Fruit fly (Drosophila melanogaster): ENCODE data around the gene CG9706.

CG9706 gene

DNA sequence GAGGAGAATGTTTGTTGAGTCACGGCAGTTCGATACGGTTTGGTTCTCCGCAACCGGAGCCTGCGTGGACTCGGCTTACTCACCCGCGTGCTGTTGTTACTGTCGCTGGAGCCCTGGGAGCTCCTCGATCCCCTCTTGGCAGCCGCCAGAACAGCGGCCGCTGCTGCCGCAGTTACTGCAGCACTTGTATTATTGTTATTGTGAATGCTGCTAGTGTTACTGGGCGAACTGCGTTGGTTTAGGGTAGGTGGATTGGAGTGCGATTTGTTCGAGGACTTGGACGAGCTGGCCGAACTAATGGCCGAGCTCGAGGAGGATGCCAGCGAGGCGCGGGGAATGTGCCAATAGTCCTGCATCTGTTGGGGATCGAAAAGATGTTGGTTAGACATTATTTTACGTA is 27.7 kb downstream of the CG9706 start:
- TF ChIP-seq CG1620 (GFP tag; optimal IDR thresholded peaks at IDR 0.05) (no peak), cic (GFP tag; optimal IDR thresholded peaks at IDR 0.05) (no peak), bab1 (GFP tag; optimal IDR thresholded peaks at IDR 0.05) (no peak), CG14711 (tag; optimal IDR thresholded peaks at IDR 0.05) (no peak), Clk (GFP tag; optimal IDR thresholded peaks at IDR 0.05) (no peak), kay (GFP tag; ENCODE audit: borderline replicate concordance) (no peak), CG33017 (tag; optimal IDR thresholded peaks at IDR 0.05) (no peak), tj (GFP tag; optimal IDR thresholded peaks at IDR 0.05) (no peak), pad (GFP tag; optimal IDR thresholded peaks at IDR 0.05) (no peak), CG7101 (tag; optimal IDR thresholded peaks at IDR 0.05) (no peak), Hr96 (GFP tag; optimal IDR thresholded peaks at IDR 0.05) (no peak), cnc (optimal IDR thresholded peaks at IDR 0.05) (no peak), toe (GFP tag; optimal IDR thresholded peaks at IDR 0.05) (no peak), CG7045 (GFP tag; optimal IDR thresholded peaks at IDR 0.05) (no peak), Crg-1 (GFP tag; optimal IDR thresholded peaks at IDR 0.05) (no peak)

DNA sequence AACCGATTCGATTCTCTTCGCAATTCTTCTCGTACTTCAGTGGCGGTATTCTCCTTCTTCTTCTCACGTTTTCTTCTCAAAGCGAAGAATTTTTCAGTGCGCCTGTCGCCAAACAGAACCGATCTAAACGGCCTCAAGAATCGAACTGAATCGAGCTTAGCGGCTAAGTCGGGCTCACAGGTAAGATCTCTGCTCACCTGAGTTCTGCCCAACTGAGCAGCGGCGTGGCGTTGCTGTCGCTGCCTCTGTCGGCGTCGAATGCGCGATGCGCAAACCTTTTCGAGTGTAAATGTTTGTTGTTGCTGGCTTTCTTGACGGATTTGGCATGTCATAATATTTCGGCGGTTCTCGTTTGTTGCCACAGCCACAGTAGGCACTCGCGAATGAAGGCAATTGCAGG is 29.1 kb downstream of the CG9706 start:
- TF ChIP-seq CG5204 (GFP tag; optimal IDR thresholded peaks at IDR 0.05) = no peak
- TF ChIP-seq Hr96 (GFP tag; optimal IDR thresholded peaks at IDR 0.05) = no peak
- no peak for TF ChIP-seq cnc (optimal IDR thresholded peaks at IDR 0.05)
- no peak for TF ChIP-seq ovo (GFP tag; optimal IDR thresholded peaks at IDR 0.05)
- no peak for TF ChIP-seq toe (GFP tag; optimal IDR thresholded peaks at IDR 0.05)
- no peak for TF ChIP-seq CG1620 (GFP tag; optimal IDR thresholded peaks at IDR 0.05)
- TF ChIP-seq CG33017 (tag; optimal IDR thresholded peaks at IDR 0.05) = no peak
- TF ChIP-seq CG14711 (tag; optimal IDR thresholded peaks at IDR 0.05) = no peak
- TF ChIP-seq CG11617 (GFP tag; optimal IDR thresholded peaks at IDR 0.05) = no peak
- no peak for TF ChIP-seq CG7045 (GFP tag; optimal IDR thresholded peaks at IDR 0.05)
- no peak for TF ChIP-seq Mnt (GFP tag; optimal IDR thresholded peaks at IDR 0.05)
- no peak for TF ChIP-seq CG12768 (GFP tag; optimal IDR thresholded peaks at IDR 0.05)
- no peak for TF ChIP-seq kay (GFP tag; ENCODE audit: borderline replicate concordance)
- no peak for TF ChIP-seq CG7101 (tag; optimal IDR thresholded peaks at IDR 0.05)
- TF ChIP-seq cic (GFP tag; optimal IDR thresholded peaks at IDR 0.05) = no peak
- no peak for TF ChIP-seq Crg-1 (GFP tag; optimal IDR thresholded peaks at IDR 0.05)
- no peak for TF ChIP-seq tj (GFP tag; optimal IDR thresholded peaks at IDR 0.05)
- no peak for TF ChIP-seq bab1 (GFP tag; optimal IDR thresholded peaks at IDR 0.05)
- TF ChIP-seq Clk (GFP tag; optimal IDR thresholded peaks at IDR 0.05) = no peak
- TF ChIP-seq pad (GFP tag; optimal IDR thresholded peaks at IDR 0.05) = no peak

DNA sequence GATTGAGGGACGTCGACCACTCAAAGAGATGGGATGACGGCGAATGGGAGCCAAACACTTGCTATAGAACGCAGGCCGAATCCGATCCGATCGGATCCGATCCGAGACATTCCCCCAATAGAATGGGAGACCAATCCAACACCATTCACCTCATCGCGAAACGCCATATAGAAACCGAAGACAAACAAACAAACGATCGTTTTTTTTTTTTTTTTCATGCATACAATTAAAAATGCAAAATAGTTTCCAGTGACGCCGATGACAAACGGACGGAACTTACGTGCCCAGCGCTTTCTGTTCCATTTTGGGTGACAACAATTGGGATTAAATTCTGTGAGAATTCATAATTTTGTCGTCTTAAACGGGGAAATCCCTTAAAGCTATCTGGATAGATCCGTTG is 31.2 kb downstream of the CG9706 start:
- TF ChIP-seq CG14711 (tag; optimal IDR thresholded peaks at IDR 0.05) (no peak), Clk (GFP tag; optimal IDR thresholded peaks at IDR 0.05) (no peak), CG11617 (GFP tag; optimal IDR thresholded peaks at IDR 0.05) (no peak), Crg-1 (GFP tag; optimal IDR thresholded peaks at IDR 0.05) (no peak), CG12768 (GFP tag; optimal IDR thresholded peaks at IDR 0.05) (no peak), CG1620 (GFP tag; optimal IDR thresholded peaks at IDR 0.05) (no peak), CG7045 (GFP tag; optimal IDR thresholded peaks at IDR 0.05) (no peak), cnc (optimal IDR thresholded peaks at IDR 0.05) (no peak), tj (GFP tag; optimal IDR thresholded peaks at IDR 0.05) (no peak), cic (GFP tag; optimal IDR thresholded peaks at IDR 0.05) (no peak), CG33017 (tag; optimal IDR thresholded peaks at IDR 0.05) (no peak)

DNA sequence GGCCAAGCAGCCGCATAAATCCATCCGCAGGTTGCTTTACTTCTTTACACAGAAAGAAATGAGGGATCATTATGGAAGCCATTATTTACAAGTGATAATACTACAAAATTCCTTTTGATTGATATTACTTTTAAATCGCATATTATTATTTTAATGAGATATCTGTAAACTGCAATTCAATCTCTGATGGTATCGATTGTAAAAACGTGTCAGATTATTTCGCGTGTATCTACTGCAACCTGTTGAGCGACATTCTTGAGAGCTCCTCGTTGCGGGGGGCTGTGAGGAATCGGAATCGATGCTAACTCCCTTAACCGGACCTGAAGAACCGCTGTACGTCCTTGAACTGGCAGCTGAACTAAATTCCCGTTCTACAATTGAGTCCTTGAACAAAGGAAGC is 35.3 kb downstream of the CG9706 start:
- TF ChIP-seq Clk (GFP tag; optimal IDR thresholded peaks at IDR 0.05) = no peak
- TF ChIP-seq CG33017 (tag; optimal IDR thresholded peaks at IDR 0.05) = no peak
- TF ChIP-seq cnc (optimal IDR thresholded peaks at IDR 0.05) = no peak
- no peak for TF ChIP-seq Crg-1 (GFP tag; optimal IDR thresholded peaks at IDR 0.05)
- TF ChIP-seq toe (GFP tag; optimal IDR thresholded peaks at IDR 0.05) = no peak
- TF ChIP-seq CG7101 (tag; optimal IDR thresholded peaks at IDR 0.05) = no peak
- TF ChIP-seq pad (GFP tag; optimal IDR thresholded peaks at IDR 0.05) = no peak
- no peak for TF ChIP-seq ovo (GFP tag; optimal IDR thresholded peaks at IDR 0.05)
- TF ChIP-seq tj (GFP tag; optimal IDR thresholded peaks at IDR 0.05) = no peak
- no peak for TF ChIP-seq Hr96 (GFP tag; optimal IDR thresholded peaks at IDR 0.05)
- TF ChIP-seq CG12768 (GFP tag; optimal IDR thresholded peaks at IDR 0.05) = no peak
- TF ChIP-seq CG7045 (GFP tag; optimal IDR thresholded peaks at IDR 0.05) = no peak
- no peak for TF ChIP-seq CG5204 (GFP tag; optimal IDR thresholded peaks at IDR 0.05)
- TF ChIP-seq Mnt (GFP tag; optimal IDR thresholded peaks at IDR 0.05) = no peak
- no peak for TF ChIP-seq CG14711 (tag; optimal IDR thresholded peaks at IDR 0.05)
- TF ChIP-seq kay (GFP tag; ENCODE audit: borderline replicate concordance) = no peak
- no peak for TF ChIP-seq CG1620 (GFP tag; optimal IDR thresholded peaks at IDR 0.05)
- no peak for TF ChIP-seq cic (GFP tag; optimal IDR thresholded peaks at IDR 0.05)

DNA sequence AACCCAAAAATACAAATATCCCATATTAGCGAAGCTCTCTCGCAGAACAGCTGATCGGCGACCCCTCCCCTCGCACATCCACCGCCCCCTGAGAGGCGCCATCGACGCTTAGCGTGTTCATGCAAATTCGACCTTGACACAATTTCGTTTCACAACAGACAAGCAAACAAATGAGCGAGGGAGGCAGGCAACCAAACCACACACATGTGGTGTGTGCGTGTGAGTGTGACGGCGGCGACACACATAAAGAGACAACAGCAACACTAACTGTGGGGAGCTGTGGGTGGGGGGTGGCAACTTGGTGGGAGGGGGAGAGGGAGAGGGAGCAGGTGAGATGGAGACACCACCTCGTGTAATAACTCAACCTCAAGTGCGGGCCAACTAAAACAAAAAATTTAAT is 41.9 kb downstream of the CG9706 start:
- no peak for TF ChIP-seq CG5204 (GFP tag; optimal IDR thresholded peaks at IDR 0.05)
- TF ChIP-seq Hr96 (GFP tag; optimal IDR thresholded peaks at IDR 0.05) = no peak
- TF ChIP-seq Mnt (GFP tag; optimal IDR thresholded peaks at IDR 0.05) = no peak
- TF ChIP-seq CG7101 (tag; optimal IDR thresholded peaks at IDR 0.05) = no peak
- no peak for TF ChIP-seq Clk (GFP tag; optimal IDR thresholded peaks at IDR 0.05)
- no peak for TF ChIP-seq CG1620 (GFP tag; optimal IDR thresholded peaks at IDR 0.05)
- TF ChIP-seq kay (GFP tag; ENCODE audit: borderline replicate concordance) = no peak
- TF ChIP-seq CG33017 (tag; optimal IDR thresholded peaks at IDR 0.05) = no peak
- TF ChIP-seq CG12768 (GFP tag; optimal IDR thresholded peaks at IDR 0.05) = no peak
- no peak for TF ChIP-seq cnc (optimal IDR thresholded peaks at IDR 0.05)

DNA sequence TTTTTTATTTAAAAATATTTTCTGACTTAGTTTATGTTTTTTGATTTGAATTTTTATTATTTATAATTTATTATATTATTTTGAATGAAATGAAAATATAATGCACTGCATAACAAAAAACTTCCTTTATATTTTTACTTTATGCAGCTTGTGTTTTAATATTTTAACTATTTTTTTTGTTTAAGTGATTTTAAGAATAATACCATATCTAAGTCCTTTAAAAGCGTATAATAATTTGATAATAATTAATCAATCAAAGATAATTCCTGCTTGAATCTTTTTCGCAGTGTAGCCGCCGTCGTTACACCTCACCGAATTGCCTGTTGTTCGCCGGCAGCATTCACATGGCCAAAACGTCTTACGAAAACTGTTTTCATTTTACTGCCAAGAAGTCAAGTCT is 42.4 kb downstream of the CG9706 start:
- TF ChIP-seq CG11617 (GFP tag; optimal IDR thresholded peaks at IDR 0.05) (no peak), CG7101 (tag; optimal IDR thresholded peaks at IDR 0.05) (no peak)

DNA sequence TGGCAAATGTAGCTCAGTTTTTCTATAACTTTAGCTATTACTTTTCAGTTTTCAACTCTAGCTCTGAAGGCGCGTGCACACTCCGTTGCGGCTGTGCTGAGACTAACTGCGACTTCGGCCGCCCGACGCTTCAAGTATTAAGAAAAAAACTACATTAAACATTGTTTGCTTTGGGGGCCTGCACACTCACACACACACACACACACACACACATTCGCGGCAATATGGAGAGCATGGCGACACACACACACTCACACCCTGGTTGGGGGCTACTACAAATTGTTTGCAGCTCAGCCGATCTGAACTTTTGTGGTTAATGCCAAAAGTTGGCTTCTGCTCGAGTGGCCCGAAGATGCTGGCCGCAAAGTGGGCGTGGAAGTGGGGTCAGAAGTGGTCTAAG is 46.2 kb downstream of the CG9706 start, which contains the start of gene CG13024:
Gene CG13024, minus strand, starts transcription at position 108 of the 400 bp plus-strand sequence.
- TF ChIP-seq cnc (optimal IDR thresholded peaks at IDR 0.05) (no peak), CG7101 (tag; optimal IDR thresholded peaks at IDR 0.05) (no peak), tj (GFP tag; optimal IDR thresholded peaks at IDR 0.05) (no peak), CG7045 (GFP tag; optimal IDR thresholded peaks at IDR 0.05) (no peak), Mnt (GFP tag; optimal IDR thresholded peaks at IDR 0.05) (no peak), kay (GFP tag; ENCODE audit: borderline replicate concordance) (no peak)
